Worm (Caenorhabditis elegans): ENCODE data around the gene dhrs-4.

DNA sequence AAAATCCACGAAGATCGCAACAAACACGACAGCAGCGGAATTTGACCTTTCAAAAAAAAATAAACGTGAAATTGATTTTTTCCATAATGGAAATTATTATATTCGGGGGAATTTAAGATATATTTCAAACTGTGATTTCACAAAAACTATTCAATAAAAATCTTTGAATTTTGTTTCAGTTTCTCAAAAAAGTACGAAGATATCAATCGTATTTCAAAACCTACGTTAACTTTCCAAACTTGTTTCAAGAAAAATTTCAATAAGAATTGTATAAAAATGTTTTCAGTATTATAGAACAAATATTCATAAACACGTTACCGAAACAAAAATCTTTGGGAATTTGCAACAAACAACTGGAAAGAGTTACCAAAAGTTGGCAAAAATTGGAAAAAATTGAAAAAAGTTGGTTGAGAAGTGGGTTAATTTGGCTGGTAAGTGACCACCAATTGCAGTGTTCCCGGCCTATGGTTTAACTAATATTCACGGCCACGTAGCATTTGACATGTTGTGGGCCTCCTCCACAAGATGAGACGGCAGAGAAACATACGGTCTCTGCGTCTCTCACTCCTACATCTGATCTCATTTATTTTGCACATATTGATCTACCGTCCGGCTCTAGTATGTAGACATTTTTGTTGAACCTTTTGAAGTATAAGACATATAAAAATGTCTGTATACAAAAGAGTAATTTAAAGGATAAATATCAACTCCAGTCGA, 28.6 kb downstream of the dhrs-4 start, which contains the start of the genes T16G1.9 and T16G1.18:
- TF ChIP-seq ztf-23 (GFP tag; IDR thresholded peaks at IDR 0.05) (no peak), cog-1 (tag; optimal IDR thresholded peaks at IDR 0.05) (peak; percentile 35), ztf-29 (GFP tag; IDR thresholded peaks at IDR 0.05) (no peak), tab-1 (GFP tag; IDR thresholded peaks at IDR 0.05) (no peak), flt-1 (GFP tag; IDR thresholded peaks at IDR 0.05) (no peak), T22C8.4 (GFP tag; IDR thresholded peaks at IDR 0.05) (no peak), klf-2 (GFP tag; conservative IDR thresholded peaks at IDR 0.05) (no peak), ref-1 (GFP tag; conservative IDR thresholded peaks at IDR 0.05) (no peak), med-1 (GFP tag; optimal IDR thresholded peaks at IDR 0.05; ENCODE audit: insufficient read depth) (no peak)
